Fruit fly (Drosophila melanogaster) whole organism, embryonic: ENCODE data around the gene CG32708.

Experiments used
- CG10565 ChIP-seq: fragments of 200-800 bp; sonication (Bioruptor generic); optimal IDR thresholded peaks from 3 replicates; lab custom pipeline; 2016; ENCODE audit warnings: missing biosample characterization, mild to moderate bottlenecking, missing genetic modification characterization
- CG10979 ChIP-seq: fragments of 200-800 bp; sonication (Bioruptor generic); optimal IDR thresholded peaks from 2 replicates; lab custom pipeline; 2018; ENCODE audit warnings: missing biosample characterization, mild to moderate bottlenecking, missing genetic modification characterization, moderate library complexity
- CG13424 ChIP-seq: fragments of 200-800 bp; sonication (Bioruptor generic); optimal IDR thresholded peaks from 2 replicates; lab custom pipeline; 2019; ENCODE audit warnings: missing biosample characterization, mild to moderate bottlenecking, missing genetic modification characterization, moderate library complexity
- CG15073 ChIP-seq: fragments of 200-800 bp; sonication (Bioruptor generic); optimal IDR thresholded peaks from 2 replicates; lab custom pipeline; 2016; ENCODE audit warnings: missing biosample characterization, missing genetic modification characterization
- CG15269 ChIP-seq: fragments of 200-800 bp; sonication (Bioruptor generic); optimal IDR thresholded peaks from 2 replicates; lab custom pipeline; 2018; ENCODE audit warnings: missing biosample characterization, mild to moderate bottlenecking, missing genetic modification characterization, moderate library complexity
- CG15601 ChIP-seq: fragments of 200-800 bp; sonication (Bioruptor generic); optimal IDR thresholded peaks from 3 replicates; lab custom pipeline; 2019; ENCODE audit warnings: missing biosample characterization, mild to moderate bottlenecking, missing genetic modification characterization, moderate library complexity
- CG1602 ChIP-seq: fragments of 200-800 bp; sonication (Bioruptor generic); optimal IDR thresholded peaks from 3 replicates; lab custom pipeline; 2016; ENCODE audit warnings: missing biosample characterization, missing genetic modification characterization
- CG1647 ChIP-seq: fragments of 200-800 bp; sonication (Bioruptor generic); optimal IDR thresholded peaks from 3 replicates; lab custom pipeline; 2016; ENCODE audit warnings: missing biosample characterization, missing genetic modification characterization
- CG16815 ChIP-seq: fragments of 200-800 bp; sonication (Bioruptor generic); optimal IDR thresholded peaks from 3 replicates; lab custom pipeline; 2017; ENCODE audit warnings: missing biosample characterization, mild to moderate bottlenecking, missing genetic modification characterization
- CG17802 ChIP-seq: fragments of 200-800 bp; sonication (Bioruptor generic); optimal IDR thresholded peaks from 2 replicates; lab custom pipeline; 2018; ENCODE audit warnings: missing biosample characterization, mild to moderate bottlenecking, missing genetic modification characterization, moderate library complexity
- CG17912 ChIP-seq: fragments of 200-800 bp; sonication (Bioruptor generic); optimal IDR thresholded peaks from 2 replicates; lab custom pipeline; 2018; ENCODE audit warnings: missing biosample characterization, mild to moderate bottlenecking, missing genetic modification characterization
- CG18764 ChIP-seq: fragments of 200-800 bp; sonication (Bioruptor generic); optimal IDR thresholded peaks from 3 replicates; lab custom pipeline; 2016; ENCODE audit warnings: missing biosample characterization, missing genetic modification characterization
- CG34422 ChIP-seq: fragments of 200-800 bp; sonication (Bioruptor generic); IDR thresholded peaks from 3 replicates; pipeline ENCODE4 v1.3.6; 2022; ENCODE audit warnings: missing biosample characterization, missing genetic modification characterization
- CG3726 ChIP-seq: fragments of 200-800 bp; sonication (Bioruptor generic); IDR thresholded peaks from 3 replicates; pipeline ENCODE4, ENCODE4 v1.3.6; 2022; ENCODE audit warnings: missing biosample characterization, missing genetic modification characterization
- CG4707 ChIP-seq: fragments of 200-800 bp; sonication (Bioruptor generic); optimal IDR thresholded peaks from 2 replicates; lab custom pipeline; 2018; ENCODE audit warnings: missing biosample characterization, mild to moderate bottlenecking, missing genetic modification characterization, moderate library complexity
- CG5953 ChIP-seq: fragments of 200-800 bp; sonication (Bioruptor generic); IDR thresholded peaks from 2 replicates; pipeline ENCODE4 v1.3.6; 2022; ENCODE audit warnings: missing biosample characterization, missing genetic modification characterization
- CG6272 ChIP-seq: fragments of 200-800 bp; sonication (Bioruptor generic); IDR thresholded peaks from 2 replicates; pipeline ENCODE4 v1.3.6; 2022; ENCODE audit warnings: missing biosample characterization, missing genetic modification characterization
- CG7987 ChIP-seq: fragments of 200-800 bp; sonication (Bioruptor generic); optimal IDR thresholded peaks from 2 replicates; lab custom pipeline; 2018; ENCODE audit warnings: missing biosample characterization, mild to moderate bottlenecking, missing genetic modification characterization, moderate library complexity
- CG9609 ChIP-seq: fragments of 200-800 bp; sonication (Bioruptor generic); optimal IDR thresholded peaks from 3 replicates; lab custom pipeline; 2016; ENCODE audit warnings: missing biosample characterization, missing genetic modification characterization
- CHES-1-like ChIP-seq: fragments of 200-800 bp; sonication (Bioruptor generic); optimal IDR thresholded peaks from 2 replicates; lab custom pipeline; 2016; ENCODE audit warnings: missing biosample characterization, missing genetic modification characterization
- Dp ChIP-seq: fragments of 200-800 bp; sonication (Bioruptor generic); optimal IDR thresholded peaks from 2 replicates; lab custom pipeline; 2018; ENCODE audit warnings: missing biosample characterization, mild to moderate bottlenecking, missing genetic modification characterization, moderate library complexity
- Drgx ChIP-seq: fragments of 200-800 bp; sonication (Bioruptor generic); IDR thresholded peaks from 2 replicates; pipeline ENCODE4 v1.3.6; 2022; ENCODE audit warnings: missing biosample characterization, missing genetic modification characterization
- ERR ChIP-seq: fragments of 200-800 bp; sonication (Bioruptor generic); optimal IDR thresholded peaks from 2 replicates; lab custom pipeline; 2016; ENCODE audit warnings: missing biosample characterization, missing genetic modification characterization
- Fer2 ChIP-seq: fragments of 200-800 bp; sonication (Bioruptor generic); optimal IDR thresholded peaks from 2 replicates; lab custom pipeline; 2018; ENCODE audit warnings: missing biosample characterization, mild to moderate bottlenecking, missing genetic modification characterization, moderate library complexity
- Kr ChIP-seq: fragments of 200-800 bp; sonication (Bioruptor generic); optimal IDR thresholded peaks from 2 replicates; lab custom pipeline; 2017; ENCODE audit warnings: missing biosample characterization, mild to moderate bottlenecking, missing genetic modification characterization
- Lpt ChIP-seq: fragments of >200 bp; optimal IDR thresholded peaks from 2 replicates; lab custom pipeline; 2018; ENCODE audit warnings: missing biosample characterization, missing genetic modification characterization
- MBD-R2 ChIP-seq: fragments of 200-800 bp; sonication (Bioruptor generic); IDR thresholded peaks from 2 replicates; pipeline ENCODE4 v1.3.6; 2022; ENCODE audit warnings: missing biosample characterization, missing genetic modification characterization
- Oaz ChIP-seq: fragments of 200-800 bp; sonication (Bioruptor generic); IDR thresholded peaks from 2 replicates; pipeline ENCODE4 v1.3.6; 2022; ENCODE audit warnings: missing biosample characterization, missing genetic modification characterization
- Rfx ChIP-seq: fragments of 200-800 bp; sonication (Bioruptor generic); IDR thresholded peaks from 2 replicates; pipeline ENCODE4 v1.3.6; 2022; ENCODE audit warnings: missing biosample characterization, missing genetic modification characterization
- Spps ChIP-seq: fragments of 200-800 bp; sonication (Bioruptor generic); optimal IDR thresholded peaks from 2 replicates; lab custom pipeline; 2018; ENCODE audit warnings: missing biosample characterization, mild to moderate bottlenecking, missing genetic modification characterization
- ac ChIP-seq: fragments of 200-800 bp; sonication (Bioruptor generic); optimal IDR thresholded peaks from 3 replicates; lab custom pipeline; 2017; ENCODE audit warnings: missing biosample characterization, mild to moderate bottlenecking, missing genetic modification characterization
- amos ChIP-seq: fragments of 200-800 bp; sonication (Bioruptor generic); IDR thresholded peaks from 2 replicates; pipeline ENCODE4 v1.3.6; 2022; ENCODE audit warnings: missing biosample characterization, missing genetic modification characterization; ENCODE audit not compliant: partially characterized antibody
- br ChIP-seq: fragments of >200 bp; optimal IDR thresholded peaks from 2 replicates; lab custom pipeline; 2017
- caup ChIP-seq: fragments of 200-800 bp; sonication (Bioruptor generic); optimal IDR thresholded peaks from 3 replicates; lab custom pipeline; 2017; ENCODE audit warnings: missing biosample characterization, mild to moderate bottlenecking, missing genetic modification characterization, moderate library complexity; ENCODE audit not compliant: severe bottlenecking
- croc ChIP-seq: fragments of 200-800 bp; sonication (Bioruptor generic); conservative IDR thresholded peaks from 3 replicates; pipeline ENCODE4 v1.3.6; 2022; ENCODE audit warnings: missing biosample characterization, missing genetic modification characterization
- eyg ChIP-seq: fragments of 200-800 bp; sonication (Bioruptor generic); optimal IDR thresholded peaks from 3 replicates; lab custom pipeline; 2016; ENCODE audit warnings: missing biosample characterization, missing genetic modification characterization
- ftz-f1 ChIP-seq: fragments of 200-800 bp; sonication (Bioruptor generic); optimal IDR thresholded peaks from 2 replicates; lab custom pipeline; 2016; ENCODE audit warnings: missing biosample characterization, missing genetic modification characterization
- gsb-n ChIP-seq: fragments of 200-800 bp; sonication (Bioruptor generic); optimal IDR thresholded peaks from 3 replicates; lab custom pipeline; 2018; ENCODE audit warnings: missing biosample characterization, mild to moderate bottlenecking, missing genetic modification characterization
- ind ChIP-seq: fragments of 200-800 bp; sonication (Bioruptor generic); optimal IDR thresholded peaks from 3 replicates; lab custom pipeline; 2016; ENCODE audit warnings: missing biosample characterization, missing genetic modification characterization
- lov ChIP-seq, 2 experiments: fragments of 200-800 bp in 1 of 2; fragments of >200 bp in 1 of 2; sonication (Bioruptor generic) in 1 of 2; IDR thresholded peaks in 1 of 2; optimal IDR thresholded peaks in 1 of 2; 2 replicates in 1 of 2; 3 replicates in 1 of 2; pipeline versions ENCODE4 v1.3.6 to Lab custom; 2017 to 2022; ENCODE audit warnings: missing biosample characterization in 1 of 2, missing genetic modification characterization in 1 of 2
- mam ChIP-seq: fragments of 200-800 bp; sonication (Bioruptor generic); optimal IDR thresholded peaks from 3 replicates; lab custom pipeline; 2016; ENCODE audit warnings: missing biosample characterization, missing genetic modification characterization
- mirr ChIP-seq: fragments of 200-800 bp; sonication (Bioruptor generic); optimal IDR thresholded peaks from 3 replicates; lab custom pipeline; 2018; ENCODE audit warnings: missing biosample characterization, mild to moderate bottlenecking, missing genetic modification characterization
- peb ChIP-seq: fragments of 200-800 bp; sonication (Bioruptor generic); IDR thresholded peaks from 2 replicates; pipeline ENCODE4 v1.3.6; 2022; ENCODE audit warnings: missing biosample characterization, missing genetic modification characterization
- phol ChIP-seq: fragments of 200-800 bp; sonication (Bioruptor generic); optimal IDR thresholded peaks from 3 replicates; lab custom pipeline; 2018; ENCODE audit warnings: missing biosample characterization, mild to moderate bottlenecking, missing genetic modification characterization, moderate library complexity
- pum ChIP-seq: fragments of 200-800 bp; sonication (Bioruptor generic); optimal IDR thresholded peaks from 2 replicates; lab custom pipeline; 2016; ENCODE audit warnings: missing biosample characterization, missing genetic modification characterization
- repo ChIP-seq: fragments of 200-800 bp; sonication (Bioruptor generic); optimal IDR thresholded peaks from 2 replicates; lab custom pipeline; 2016; ENCODE audit warnings: missing biosample characterization, missing genetic modification characterization
- ro ChIP-seq: fragments of 200-800 bp; sonication (Bioruptor generic); IDR thresholded peaks from 2 replicates; pipeline ENCODE4 v1.3.6; 2022; ENCODE audit warnings: missing biosample characterization, missing genetic modification characterization
- seq ChIP-seq: fragments of 200-800 bp; sonication (Bioruptor generic); IDR thresholded peaks from 2 replicates; pipeline ENCODE4 v1.3.6; 2022; ENCODE audit warnings: missing biosample characterization, missing genetic modification characterization
- sima ChIP-seq: fragments of 200-800 bp; sonication (Bioruptor generic); optimal IDR thresholded peaks from 2 replicates; lab custom pipeline; 2016; ENCODE audit warnings: missing biosample characterization, missing genetic modification characterization
- sisA ChIP-seq: fragments of 200-800 bp; sonication (Bioruptor generic); IDR thresholded peaks from 2 replicates; pipeline ENCODE4 v1.3.6; 2022; ENCODE audit warnings: missing biosample characterization, missing genetic modification characterization
- slbo ChIP-seq: fragments of 200-800 bp; sonication (Bioruptor generic); IDR thresholded peaks from 2 replicates; pipeline ENCODE4 v1.3.6; 2022; ENCODE audit warnings: missing biosample characterization, missing genetic modification characterization
- stwl ChIP-seq: fragments of 200-800 bp; sonication (Bioruptor generic); optimal IDR thresholded peaks from 3 replicates; lab custom pipeline; 2018; ENCODE audit warnings: missing biosample characterization, mild to moderate bottlenecking, missing genetic modification characterization, moderate library complexity
- usp ChIP-seq: fragments of >200 bp; optimal IDR thresholded peaks from 2 replicates; lab custom pipeline; 2017; ENCODE audit warnings: missing biosample characterization, missing genetic modification characterization

CG32708 gene

DNA sequence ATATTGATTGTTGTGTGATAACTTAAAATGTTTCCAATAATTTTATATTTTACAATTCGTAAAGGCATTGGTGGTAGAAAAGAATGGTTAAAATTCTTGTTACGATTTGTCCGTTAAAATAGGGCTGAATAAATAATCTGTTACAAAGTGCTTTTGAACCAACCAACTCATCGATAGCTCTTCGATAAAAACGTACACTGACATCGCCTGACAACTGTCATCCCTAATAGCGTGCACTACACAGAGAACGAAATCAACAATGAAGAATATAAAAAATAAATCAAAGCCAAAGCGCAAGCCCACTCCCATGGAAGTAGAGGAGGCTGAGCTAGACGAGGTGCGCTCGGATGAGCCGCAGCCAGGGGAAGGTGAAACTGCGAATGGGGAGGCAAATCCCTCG is at the start of gene CG32708 (continued):
- TF ChIP-seq CG7987 (GFP tag; lab: Kevin White, UChicago) (no peak), CG9609 (GFP tag; lab: Kevin White, UChicago) (no peak), Lpt (GFP tag; lab: Kevin White, UChicago) (no peak), CG15269 (tag; lab: Kevin White, UChicago) (no peak), eyg (GFP tag; lab: Kevin White, UChicago) (no peak), caup (GFP tag; lab: Kevin White, UChicago) (no peak), ind (GFP tag; lab: Kevin White, UChicago) (no peak), CHES-1-like (GFP tag; lab: Kevin White, UChicago) (no peak), sisA (no peak), repo (GFP tag; lab: Kevin White, UChicago) (no peak), ro (no peak), slbo (0 out of 2 replicates have a peak, but pooled peaks have one; percentile 18), Dp (peak; percentile 39), seq (GFP tag; lab: Robert Waterston, UW) (no peak), mam (GFP tag; lab: Kevin White, UChicago) (no peak), gsb-n (tag; lab: Kevin White, UChicago) (no peak), CG4707 (GFP tag; lab: Kevin White, UChicago) (no peak), CG18764 (GFP tag; lab: Kevin White, UChicago) (no peak), CG1647 (GFP tag; lab: Kevin White, UChicago) (no peak), Oaz (GFP tag; lab: Robert Waterston, UW) (no peak), Fer2 (no peak), CG17912 (GFP tag; lab: Kevin White, UChicago) (no peak), CG15073 (GFP tag; lab: Kevin White, UChicago) (no peak), usp (GFP tag; lab: Kevin White, UChicago) (no peak), lov (optimal IDR thresholded peaks at IDR 0.05; lab: Kevin White, UChicago) (no peak), lov (GFP tag; IDR thresholded peaks at IDR 0.05; lab: Robert Waterston, UW) (no peak), CG34422 (no peak), CG10565 (no peak), Spps (no peak), CG5953 (GFP tag; lab: Robert Waterston, UW) (no peak), CG1602 (no peak), CG3726 (GFP tag; lab: Robert Waterston, UW) (no peak), CG17802 (tag; lab: Kevin White, UChicago) (no peak), CG15601 (no peak), croc (GFP tag; lab: Robert Waterston, UW) (no peak), Drgx (GFP tag; lab: Robert Waterston, UW) (no peak), Kr (GFP tag; lab: Kevin White, UChicago) (no peak), CG10979 (tag; lab: Kevin White, UChicago) (no peak), ERR (GFP tag; lab: Kevin White, UChicago) (no peak), Rfx (GFP tag; lab: Robert Waterston, UW) (no peak), ac (GFP tag; lab: Kevin White, UChicago) (no peak), peb (GFP tag; lab: Robert Waterston, UW) (no peak), amos (GFP tag; lab: Robert Waterston, UW) (peak; percentile 76), pum (no peak), CG16815 (GFP tag; lab: Kevin White, UChicago) (no peak), br (lab: Kevin White, UChicago) (no peak), mirr (no peak), MBD-R2 (GFP tag; lab: Robert Waterston, UW) (peak; percentile 65), sima (GFP tag; lab: Kevin White, UChicago) (no peak), ftz-f1 (GFP tag; lab: Kevin White, UChicago) (no peak), CG13424 (no peak), phol (tag; lab: Kevin White, UChicago) (no peak), stwl (tag; lab: Kevin White, UChicago) (peak; percentile 57), CG6272 (GFP tag; lab: Robert Waterston, UW) (no peak)
